Worm (Caenorhabditis elegans): ENCODE measurements around the gene T11B7.1.

T11B7.1 gene

ce11 chrIV:8821147-8821546 lies 19.4 kb upstream of the T11B7.1 start, which contains the start of gene T28C6.5:
TSS of gene T28C6.5 (plus strand) at chrIV:8821447.
- TF ChIP-seq tlp-1 (tag; optimal IDR thresholded peaks at IDR 0.05) (no peak), pag-3 (tag; optimal IDR thresholded peaks at IDR 0.05; ENCODE audit: borderline replicate concordance, insufficient read depth) (no peak), ceh-90 (tag; optimal IDR thresholded peaks at IDR 0.05) (no peak), swsn-7 (tag; optimal IDR thresholded peaks at IDR 0.05) (no peak), sptf-1 (tag; optimal IDR thresholded peaks at IDR 0.05) (no peak), skn-1 (tag; optimal IDR thresholded peaks at IDR 0.05) (no peak), nhr-237 (tag; optimal IDR thresholded peaks at IDR 0.05) (no peak), jun-1 (tag; optimal IDR thresholded peaks at IDR 0.05) (no peak), nhr-20 (tag; optimal IDR thresholded peaks at IDR 0.05) (no peak), lir-3 (tag; optimal IDR thresholded peaks at IDR 0.05; ENCODE audit: poor library complexity) (no peak)

ce11 chrIV:8822598-8822997 lies 17.9 kb upstream of the T11B7.1 start:
- TF ChIP-seq vab-15 (tag; optimal IDR thresholded peaks at IDR 0.05) (no peak), pag-3 (tag; optimal IDR thresholded peaks at IDR 0.05; ENCODE audit: borderline replicate concordance, insufficient read depth) (no peak), mdl-1 (tag; optimal IDR thresholded peaks at IDR 0.05) (no peak), C34B4.2 (tag; optimal IDR thresholded peaks at IDR 0.05) (no peak), ztf-11 (tag; optimal IDR thresholded peaks at IDR 0.05) (no peak), lir-3 (tag; optimal IDR thresholded peaks at IDR 0.05; ENCODE audit: poor library complexity) (no peak), lin-15B (tag; optimal IDR thresholded peaks at IDR 0.05) (no peak), F16B12.6 (tag; optimal IDR thresholded peaks at IDR 0.05) (no peak), efl-1 (optimal IDR thresholded peaks at IDR 0.05) (no peak), efl-1 (GFP tag; optimal IDR thresholded peaks at IDR 0.05 in 1 of 2) (no peak), fkh-10 (GFP tag; optimal IDR thresholded peaks at IDR 0.05) (no peak), fkh-8 (tag; optimal IDR thresholded peaks at IDR 0.05) (no peak), mep-1 (tag; optimal IDR thresholded peaks at IDR 0.05) (no peak), alr-1 (tag; optimal IDR thresholded peaks at IDR 0.05; ENCODE audit: borderline replicate concordance) (no peak), snu-23 (GFP tag; optimal IDR thresholded peaks at IDR 0.05) (no peak), ztf-4 (tag; optimal IDR thresholded peaks at IDR 0.05) (no peak), egl-13 (tag; optimal IDR thresholded peaks at IDR 0.05) (no peak), zag-1 (tag; optimal IDR thresholded peaks at IDR 0.05) (no peak), unc-130 (tag; optimal IDR thresholded peaks at IDR 0.05) (no peak), lin-13 (GFP tag; optimal IDR thresholded peaks at IDR 0.05) (no peak), nhr-76 (tag; optimal IDR thresholded peaks at IDR 0.05) (no peak), nhr-71 (tag; optimal IDR thresholded peaks at IDR 0.05) (peak; percentile 24), nhr-47 (tag; optimal IDR thresholded peaks at IDR 0.05) (no peak), tbx-2 (tag; optimal IDR thresholded peaks at IDR 0.05) (peak; percentile 12), C04F5.9 (tag; optimal IDR thresholded peaks at IDR 0.05) (no peak), hlh-4 (tag; optimal IDR thresholded peaks at IDR 0.05) (no peak), nhr-85 (tag) (peak; percentile 75), ets-5 (GFP tag; IDR thresholded peaks at IDR 0.05) (no peak), sox-4 (tag; optimal IDR thresholded peaks at IDR 0.05) (no peak), ama-1 (optimal IDR thresholded peaks at IDR 0.05) (no peak), C16A3.4 (tag; optimal IDR thresholded peaks at IDR 0.05) (no peak), efl-3 (GFP tag; optimal IDR thresholded peaks at IDR 0.05) (no peak), mef-2 (tag; optimal IDR thresholded peaks at IDR 0.05) (no peak), nhr-19 (GFP tag; conservative IDR thresholded peaks at IDR 0.05) (no peak), nhr-77 (tag; optimal IDR thresholded peaks at IDR 0.05) (no peak), aly-2 (tag; optimal IDR thresholded peaks at IDR 0.05) (peak; percentile 92), lin-39 (tag; optimal IDR thresholded peaks at IDR 0.05) (no peak), sup-37 (GFP tag; optimal IDR thresholded peaks at IDR 0.05) (no peak), nhr-90 (tag; optimal IDR thresholded peaks at IDR 0.05; ENCODE audit: poor library complexity) (peak; percentile 31), fos-1 (tag; optimal IDR thresholded peaks at IDR 0.05) (no peak), hlh-17 (GFP tag; optimal IDR thresholded peaks at IDR 0.05; ENCODE audit: borderline replicate concordance) (no peak), elt-3 (tag; optimal IDR thresholded peaks at IDR 0.05) (peak in 2 of 6 experiments; percentile 18 to 36), ceh-82 (tag; optimal IDR thresholded peaks at IDR 0.05) (no peak), xbp-1 (tag; optimal IDR thresholded peaks at IDR 0.05) (no peak), lin-14 (GFP tag; optimal IDR thresholded peaks at IDR 0.05) (peak; percentile 28), tlp-1 (tag; optimal IDR thresholded peaks at IDR 0.05) (no peak)
